Worm (Caenorhabditis elegans) whole organism, midembryonic: ENCODE data around the gene Y69A2AR.22.

ENCODE experiments used
- T22C8.4 ChIP-seq: fragments of 200-800 bp; sonication (Bioruptor generic); IDR thresholded peaks from 2 replicates; pipeline ENCODE4 v1.3.6; 2022; ENCODE audit warnings: missing genetic modification characterization, missing compliant biosample characterization
- cog-1 ChIP-seq: sonication (generic microtip); optimal IDR thresholded peaks from 2 replicates; lab custom pipeline; 2016; ENCODE audit warnings: missing genetic modification characterization, missing compliant biosample characterization
- flt-1 ChIP-seq: fragments of 200-800 bp; sonication (Bioruptor generic); IDR thresholded peaks from 2 replicates; pipeline ENCODE4 v1.3.6; 2022; ENCODE audit warnings: missing genetic modification characterization, missing compliant biosample characterization
- klf-2 ChIP-seq: fragments of 200-800 bp; sonication (Bioruptor generic); conservative IDR thresholded peaks from 2 replicates; pipeline ENCODE4 v1.3.6; 2022; ENCODE audit warnings: missing genetic modification reagents, missing genetic modification characterization, missing compliant biosample characterization
- med-1 ChIP-seq: sonication (generic microtip); optimal IDR thresholded peaks from 2 replicates; lab custom pipeline; 2017; ENCODE audit warnings: missing genetic modification characterization, mild to moderate bottlenecking, missing compliant biosample characterization, antibody characterized with exemption, missing genetic modification reagents; ENCODE audit not compliant: insufficient read depth
- ref-1 ChIP-seq: fragments of 200-800 bp; sonication (Bioruptor generic); conservative IDR thresholded peaks from 2 replicates; pipeline ENCODE4 v1.3.6; 2022; ENCODE audit warnings: missing genetic modification reagents, missing genetic modification characterization, missing compliant biosample characterization
- tab-1 ChIP-seq: fragments of 200-800 bp; sonication (Bioruptor generic); IDR thresholded peaks from 2 replicates; pipeline ENCODE4 v1.3.6; 2022; ENCODE audit warnings: missing genetic modification characterization, missing compliant biosample characterization
- ztf-23 ChIP-seq: fragments of 200-800 bp; sonication (Bioruptor generic); IDR thresholded peaks from 2 replicates; pipeline ENCODE4 v1.3.6; 2022; ENCODE audit warnings: missing genetic modification reagents, missing genetic modification characterization, missing compliant biosample characterization
- ztf-29 ChIP-seq: fragments of 200-800 bp; sonication (Bioruptor generic); IDR thresholded peaks from 2 replicates; pipeline ENCODE4 v1.3.6; 2022; ENCODE audit warnings: missing genetic modification reagents, missing genetic modification characterization, missing compliant biosample characterization

ce11 chrIV:2470114-2470513 lies 37.6 kb downstream of the Y69A2AR.22 start, which contains the start of gene ilys-1:
- TF ChIP-seq med-1 (GFP tag; lab: Kevin White, UChicago): no peak
- no peak for TF ChIP-seq ref-1 (GFP tag; lab: Robert Waterston, UW)
- no peak for TF ChIP-seq cog-1 (tag; lab: Kevin White, UChicago)
- TF ChIP-seq flt-1 (GFP tag; lab: Robert Waterston, UW): no peak
- TF ChIP-seq ztf-23 (GFP tag; lab: Robert Waterston, UW): no peak
- TF ChIP-seq ztf-29 (GFP tag; lab: Robert Waterston, UW): no peak
- no peak for TF ChIP-seq klf-2 (GFP tag; lab: Robert Waterston, UW)
- no peak for TF ChIP-seq tab-1 (GFP tag; lab: Robert Waterston, UW)
- TF ChIP-seq T22C8.4 (GFP tag; lab: Robert Waterston, UW): no peak
